Worm (Caenorhabditis elegans) whole organism, mixed stage, embryonic: ENCODE data around the gene K02F6.3.
"Not testable (repeated sequence)": the region's sequence is repeated elsewhere in the genome, so short reads cannot be mapped to it uniquely, and the experiment has no call there.

Experiments used
- bed-3 ChIP-seq: fragments of 200-800 bp; sonication (Bioruptor generic); optimal IDR thresholded peaks from 3 replicates; lab custom pipeline; 2018; ENCODE audit warnings: mild to moderate bottlenecking, missing genetic modification characterization, moderate library complexity, missing compliant biosample characterization
- ceh-39 ChIP-seq: fragments of 150-350 bp; optimal IDR thresholded peaks from 2 replicates; lab custom pipeline; 2014; ENCODE audit warnings: missing biosample characterization, missing genetic modification characterization
- ceh-43 ChIP-seq: fragments of 200-800 bp; sonication (Bioruptor generic); optimal IDR thresholded peaks from 2 replicates; lab custom pipeline; 2018; ENCODE audit warnings: mild to moderate bottlenecking, missing genetic modification characterization, moderate library complexity, missing compliant biosample characterization
- ceh-83 ChIP-seq: fragments of 200-800 bp; sonication (Bioruptor generic); optimal IDR thresholded peaks from 2 replicates; lab custom pipeline; 2018; ENCODE audit warnings: mild to moderate bottlenecking, missing genetic modification characterization, missing compliant biosample characterization
- ces-1 ChIP-seq: fragments of 150-350 bp; optimal IDR thresholded peaks from 2 replicates; lab custom pipeline; 2014; ENCODE audit warnings: missing biosample characterization, missing genetic modification reagents, missing genetic modification characterization
- drap-1 ChIP-seq: fragments of 200-800 bp; sonication (Bioruptor generic); optimal IDR thresholded peaks from 3 replicates; lab custom pipeline; 2018; ENCODE audit warnings: mild to moderate bottlenecking, missing genetic modification characterization, missing compliant biosample characterization
- flh-1 ChIP-seq: fragments of 200-800 bp; sonication (Bioruptor generic); optimal IDR thresholded peaks from 2 replicates; lab custom pipeline; 2018; ENCODE audit warnings: mild to moderate bottlenecking, missing genetic modification characterization, moderate library complexity, missing compliant biosample characterization
- lsy-2 ChIP-seq: fragments of 150-350 bp; optimal IDR thresholded peaks from 2 replicates; lab custom pipeline; 2014; ENCODE audit warnings: missing biosample characterization, missing genetic modification characterization
- mab-5 ChIP-seq: fragments of 150-350 bp; optimal IDR thresholded peaks from 2 replicates; lab custom pipeline; 2014; ENCODE audit warnings: missing biosample characterization, missing genetic modification characterization
- mls-2 ChIP-seq: sonication (generic microtip); optimal IDR thresholded peaks from 2 replicates; lab custom pipeline; 2016; ENCODE audit warnings: mild to moderate bottlenecking, missing genetic modification characterization, moderate library complexity, missing compliant biosample characterization
- nhr-237 ChIP-seq: fragments of 150-350 bp; optimal IDR thresholded peaks from 2 replicates; lab custom pipeline; 2014; ENCODE audit warnings: missing biosample characterization, missing genetic modification characterization
- nhr-28 ChIP-seq: fragments of 150-350 bp; optimal IDR thresholded peaks from 2 replicates; lab custom pipeline; 2014; ENCODE audit warnings: missing biosample characterization, missing genetic modification characterization
- sem-2 ChIP-seq: fragments of 200-800 bp; sonication (Bioruptor generic); optimal IDR thresholded peaks from 2 replicates; lab custom pipeline; 2018; ENCODE audit warnings: mild to moderate bottlenecking, missing genetic modification characterization, missing compliant biosample characterization
- snpc-4 ChIP-seq: fragments of 150-350 bp; optimal IDR thresholded peaks from 2 replicates; lab custom pipeline; 2014; ENCODE audit warnings: missing biosample characterization, missing genetic modification characterization
- sptf-1 ChIP-seq: sonication (generic microtip); optimal IDR thresholded peaks from 2 replicates; lab custom pipeline; 2017; ENCODE audit warnings: mild to moderate bottlenecking, missing genetic modification characterization, moderate library complexity, missing compliant biosample characterization
- unc-120 ChIP-seq: sonication (generic microtip); optimal IDR thresholded peaks from 2 replicates; lab custom pipeline; 2017; ENCODE audit warnings: missing genetic modification characterization, missing compliant biosample characterization; ENCODE audit not compliant: poor library complexity, severe bottlenecking
- unc-39 ChIP-seq: fragments of 150-350 bp; optimal IDR thresholded peaks from 2 replicates; lab custom pipeline; 2014; ENCODE audit warnings: missing biosample characterization, missing genetic modification characterization
- ztf-11 ChIP-seq: fragments of 150-350 bp; optimal IDR thresholded peaks from 2 replicates; lab custom pipeline; 2014; ENCODE audit warnings: missing biosample characterization, missing genetic modification characterization

The K02F6.3 gene

DNA sequence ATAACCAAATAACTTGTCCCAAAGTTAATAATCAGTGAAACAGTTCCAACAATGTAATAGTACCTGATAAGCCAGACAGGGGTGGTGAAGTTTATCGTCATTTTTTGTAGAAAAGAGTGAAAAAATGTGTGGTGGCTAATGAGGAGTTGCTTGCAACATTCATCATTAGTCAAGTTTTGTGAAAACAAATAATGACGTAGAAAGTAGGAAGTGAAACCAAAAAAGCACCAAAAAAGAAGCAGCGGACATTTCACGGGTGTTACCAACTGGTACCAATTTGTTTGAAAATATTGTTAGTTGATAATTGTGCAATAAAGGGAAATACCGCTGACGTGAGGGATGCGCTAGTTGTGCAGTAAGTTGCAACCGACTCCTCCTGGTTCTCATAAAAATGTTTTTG lies 39.5 kb downstream of the K02F6.3 start, which contains the start of gene sri-36:
sri-36 (minus strand) TSS at position 101 of the 400 bp plus-strand sequence.
- TF ChIP-seq sem-2 (GFP tag; lab: Kevin White, UChicago), result no peak
- TF ChIP-seq mab-5 (tag; lab: Kevin White, UChicago), result no peak
- no peak for TF ChIP-seq nhr-28 (tag; lab: Kevin White, UChicago)
- no peak for TF ChIP-seq drap-1 (GFP tag; lab: Kevin White, UChicago)
- no peak for TF ChIP-seq flh-1 (GFP tag; lab: Kevin White, UChicago)
- TF ChIP-seq unc-39, result no peak
- TF ChIP-seq, all 35 proteins: peak for 0

DNA sequence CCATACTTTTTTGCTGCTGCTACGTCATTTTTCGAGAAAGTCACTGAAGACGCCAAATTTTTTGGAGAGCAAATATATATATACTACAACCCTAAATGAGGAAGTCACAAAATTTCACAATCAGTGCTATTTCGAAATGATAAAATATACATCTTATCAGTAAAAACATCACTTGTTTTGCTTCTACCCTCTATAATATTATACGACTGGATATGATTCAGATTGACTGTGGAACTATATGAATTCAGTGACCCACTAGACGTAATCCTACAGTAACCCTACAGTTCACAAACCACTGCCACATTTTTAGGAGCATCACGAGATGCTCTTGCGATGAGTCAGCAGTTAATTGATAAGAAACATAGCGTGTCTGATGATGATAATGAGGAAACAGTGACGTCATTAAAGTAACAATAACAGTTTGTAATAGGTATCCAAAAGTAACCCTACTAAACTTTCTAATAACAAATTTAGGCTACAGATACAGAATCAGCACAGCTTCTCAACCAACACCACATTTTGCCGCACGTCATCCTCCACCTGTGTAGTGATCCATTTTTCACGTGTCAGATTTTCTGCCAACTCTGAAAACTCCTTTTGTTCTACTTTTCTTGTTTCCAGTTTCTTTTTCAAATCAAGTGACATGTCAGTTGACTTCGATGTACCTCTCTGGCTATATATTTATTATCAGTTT lies 41.0 kb downstream of the K02F6.3 start, which contains the start of the genes F33H12.7 and sri-39:
F33H12.7 (minus strand) TSS at position 51 of the 694 bp plus-strand sequence.
sri-39 (plus strand) TSS at position 644 of the 694 bp plus-strand sequence.
- TF ChIP-seq lsy-2 (tag; lab: Kevin White, UChicago) (no peak), sptf-1 (tag; lab: Kevin White, UChicago) (no peak), ceh-83 (GFP tag; lab: Kevin White, UChicago) (no peak), ces-1 (GFP tag; lab: Kevin White, UChicago) (no peak), mab-5 (tag; lab: Kevin White, UChicago) (no peak), sem-2 (GFP tag; lab: Kevin White, UChicago) (no peak)

DNA sequence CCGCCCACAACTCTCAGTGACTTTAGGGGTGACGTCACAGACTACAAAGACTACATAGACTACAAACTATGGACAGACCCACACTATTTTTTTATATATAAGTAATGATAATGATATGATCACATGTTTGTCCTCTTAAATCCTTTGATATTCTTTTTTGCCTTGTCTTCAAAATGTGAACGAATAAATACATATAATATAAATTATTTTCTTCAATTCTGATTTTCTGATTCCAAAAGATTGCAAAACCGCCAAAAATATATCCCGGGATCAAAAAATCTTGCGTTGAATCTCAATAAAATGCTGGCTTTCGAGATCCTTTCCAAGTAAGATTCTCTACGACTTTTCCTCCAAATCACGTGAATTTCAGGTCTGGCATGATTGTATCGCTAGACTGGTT lies 54.2 kb downstream of the K02F6.3 start, which contains the start of gene F33H12.1:
F33H12.1 (plus strand) TSS at position 301 of the 400 bp plus-strand sequence.
- not testable (repeated sequence) for TF ChIP-seq ceh-43 (GFP tag; lab: Kevin White, UChicago); ceh-39; unc-120 (tag; lab: Kevin White, UChicago)

DNA sequence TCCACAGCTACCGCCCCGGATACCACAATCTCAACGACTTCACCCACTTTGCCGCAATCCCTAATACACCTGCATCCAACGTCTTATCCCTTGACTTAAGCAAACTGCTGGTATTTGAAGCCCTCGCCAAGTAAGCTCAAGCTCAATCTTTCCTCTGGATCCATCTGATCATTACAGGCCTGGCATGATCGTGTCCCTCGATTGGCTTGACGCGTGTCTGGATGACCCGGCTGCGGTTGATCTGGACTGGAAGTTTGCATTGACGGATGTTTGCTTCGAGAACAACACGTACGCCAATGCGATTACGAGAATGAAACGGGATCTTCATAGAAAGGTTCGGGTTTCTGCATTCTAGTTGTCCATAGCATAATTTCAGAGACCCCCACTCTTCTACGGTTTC lies 54.9 kb downstream of the K02F6.3 start:
- no peak for TF ChIP-seq ztf-11 (tag; lab: Kevin White, UChicago)
- no peak for TF ChIP-seq mls-2 (tag; lab: Kevin White, UChicago)
- TF ChIP-seq nhr-237, result no peak
- TF ChIP-seq unc-120 (tag; lab: Kevin White, UChicago), result no peak
- no peak for TF ChIP-seq bed-3 (GFP tag; lab: Kevin White, UChicago)
- TF ChIP-seq nhr-28 (tag; lab: Kevin White, UChicago), result no peak
- TF ChIP-seq snpc-4 (tag; lab: Kevin White, UChicago), result no peak
